Fruit fly (Drosophila melanogaster) whole organism, embryonic: Measurements from ENCODE around the gene CG1572.

Source experiments
- Adf1 ChIP-seq: fragments of 200-800 bp; sonication (Bioruptor generic); IDR thresholded peaks from 2 replicates; pipeline ENCODE4 v1.3.6; 2022; ENCODE audit warnings: missing biosample characterization, missing genetic modification characterization
- Atf-2 ChIP-seq: fragments of 200-800 bp; sonication (Bioruptor generic); optimal IDR thresholded peaks from 2 replicates; lab custom pipeline; 2016; ENCODE audit warnings: missing biosample characterization, missing genetic modification characterization
- Bteb2 ChIP-seq: fragments of 200-800 bp; sonication (Bioruptor generic); optimal IDR thresholded peaks from 2 replicates; lab custom pipeline; 2016; ENCODE audit warnings: missing biosample characterization, missing genetic modification characterization
- CG10366 ChIP-seq: fragments of 200-800 bp; sonication (Bioruptor generic); IDR thresholded peaks from 2 replicates; pipeline ENCODE4 v1.3.6; 2022; ENCODE audit warnings: missing biosample characterization, missing genetic modification characterization
- CG10654 ChIP-seq: fragments of 200-800 bp; sonication (Bioruptor generic); optimal IDR thresholded peaks from 2 replicates; lab custom pipeline; 2016; ENCODE audit warnings: missing biosample characterization, missing genetic modification characterization
- CG11695 ChIP-seq: fragments of 200-800 bp; sonication (Bioruptor generic); IDR thresholded peaks from 3 replicates; pipeline ENCODE4 v1.3.6; 2022; ENCODE audit warnings: missing biosample characterization, missing genetic modification characterization
- CG12236 ChIP-seq: fragments of 200-800 bp; sonication (Bioruptor generic); optimal IDR thresholded peaks from 2 replicates; lab custom pipeline; 2016; ENCODE audit warnings: missing biosample characterization, missing genetic modification characterization
- CG13296 ChIP-seq: fragments of 200-800 bp; sonication (Bioruptor generic); optimal IDR thresholded peaks from 3 replicates; lab custom pipeline; 2018; ENCODE audit warnings: missing biosample characterization, mild to moderate bottlenecking, missing genetic modification characterization
- CG14014 ChIP-seq: fragments of 200-800 bp; sonication (Bioruptor generic); IDR thresholded peaks from 2 replicates; pipeline ENCODE4 v1.3.6; 2022; ENCODE audit warnings: missing biosample characterization, missing genetic modification characterization
- CG14965 ChIP-seq: fragments of 200-800 bp; sonication (Bioruptor generic); optimal IDR thresholded peaks from 2 replicates; lab custom pipeline; 2016; ENCODE audit warnings: missing biosample characterization, missing genetic modification characterization, borderline replicate concordance
- CG15269 ChIP-seq: fragments of 200-800 bp; sonication (Bioruptor generic); optimal IDR thresholded peaks from 2 replicates; lab custom pipeline; 2018; ENCODE audit warnings: missing biosample characterization, mild to moderate bottlenecking, missing genetic modification characterization, moderate library complexity
- CG15514 ChIP-seq: fragments of 200-800 bp; sonication (Bioruptor generic); optimal IDR thresholded peaks from 3 replicates; lab custom pipeline; 2017; ENCODE audit warnings: missing biosample characterization, missing genetic modification characterization, mild to moderate bottlenecking, moderate library complexity, missing genetic modification reagents
- CG16863 ChIP-seq: fragments of 200-800 bp; sonication (Bioruptor generic); optimal IDR thresholded peaks from 3 replicates; lab custom pipeline; 2016; ENCODE audit warnings: missing biosample characterization, missing genetic modification characterization
- CG18011 ChIP-seq: fragments of 200-800 bp; sonication (Bioruptor generic); optimal IDR thresholded peaks from 2 replicates; lab custom pipeline; 2017; ENCODE audit warnings: missing biosample characterization, missing genetic modification characterization, mild to moderate bottlenecking, moderate library complexity, missing genotype
- CG1832 ChIP-seq: fragments of 200-800 bp; sonication (Bioruptor generic); optimal IDR thresholded peaks from 2 replicates; lab custom pipeline; 2017; ENCODE audit warnings: missing biosample characterization, mild to moderate bottlenecking, missing genetic modification characterization, inconsistent platforms
- CG33557 ChIP-seq: fragments of 200-800 bp; sonication (Bioruptor generic); optimal IDR thresholded peaks from 2 replicates; lab custom pipeline; 2019; ENCODE audit warnings: missing biosample characterization, mild to moderate bottlenecking, missing genetic modification characterization, moderate library complexity
- CG34224 ChIP-seq: fragments of 200-800 bp; sonication (Bioruptor generic); IDR thresholded peaks from 3 replicates; pipeline ENCODE4 v1.3.6; 2022; ENCODE audit warnings: missing biosample characterization, missing genetic modification characterization; ENCODE audit not compliant: partially characterized antibody
- CG34422 ChIP-seq: fragments of 200-800 bp; sonication (Bioruptor generic); IDR thresholded peaks from 3 replicates; pipeline ENCODE4 v1.3.6; 2022; ENCODE audit warnings: missing biosample characterization, missing genetic modification characterization
- CG3726 ChIP-seq: fragments of 200-800 bp; sonication (Bioruptor generic); IDR thresholded peaks from 3 replicates; pipeline ENCODE4, ENCODE4 v1.3.6; 2022; ENCODE audit warnings: missing biosample characterization, missing genetic modification characterization
- CG42726 ChIP-seq: fragments of 200-800 bp; sonication (Bioruptor generic); IDR thresholded peaks from 2 replicates; pipeline ENCODE4 v1.3.6; 2022; ENCODE audit warnings: missing biosample characterization, missing genetic modification characterization; ENCODE audit not compliant: partially characterized antibody
- CG4730 ChIP-seq: fragments of 200-800 bp; sonication (Bioruptor generic); IDR thresholded peaks from 2 replicates; pipeline ENCODE4 v1.3.6; 2022; ENCODE audit warnings: missing biosample characterization, missing genetic modification characterization
- CG5180 ChIP-seq: fragments of 200-800 bp; sonication (Bioruptor generic); optimal IDR thresholded peaks from 3 replicates; lab custom pipeline; 2017; ENCODE audit warnings: missing biosample characterization, missing genetic modification characterization, mild to moderate bottlenecking, moderate library complexity, missing genetic modification reagents
- CG7786 ChIP-seq: fragments of 200-800 bp; sonication (Bioruptor generic); optimal IDR thresholded peaks from 2 replicates; lab custom pipeline; 2016; ENCODE audit warnings: missing biosample characterization, missing genetic modification characterization
- CG8290 ChIP-seq, 3 experiments: fragments of 200-800 bp; sonication (Bioruptor generic); optimal IDR thresholded peaks; 2 replicates each; lab custom pipeline; 2016 to 2019; ENCODE audit warnings: missing biosample characterization in 3 of 3, missing genetic modification characterization in 3 of 3, mild to moderate bottlenecking in 2 of 3, moderate library complexity in 1 of 3
- CG8944 ChIP-seq: fragments of 200-800 bp; sonication (Bioruptor generic); optimal IDR thresholded peaks from 3 replicates; lab custom pipeline; 2016; ENCODE audit warnings: missing biosample characterization, missing genetic modification characterization
- CrebB ChIP-seq: fragments of 200-800 bp; sonication (Bioruptor generic); optimal IDR thresholded peaks from 3 replicates; lab custom pipeline; 2018; ENCODE audit warnings: missing biosample characterization, mild to moderate bottlenecking, missing genetic modification characterization
- D ChIP-seq, 2 experiments: fragments of 200-800 bp in 1 of 2; fragments of >200 bp in 1 of 2; sonication (Bioruptor generic) in 1 of 2; optimal IDR thresholded peaks; 2 replicates in 1 of 2; 3 replicates in 1 of 2; lab custom pipeline; 2017; ENCODE audit warnings: mild to moderate bottlenecking in 1 of 2, missing biosample characterization in 1 of 2, missing genetic modification characterization in 1 of 2, missing genetic modification reagents in 1 of 2
- ERR ChIP-seq: fragments of 200-800 bp; sonication (Bioruptor generic); optimal IDR thresholded peaks from 2 replicates; lab custom pipeline; 2016; ENCODE audit warnings: missing biosample characterization, missing genetic modification characterization
- HLH4C ChIP-seq: fragments of 200-800 bp; sonication (Bioruptor generic); IDR thresholded peaks from 3 replicates; pipeline ENCODE4 v1.3.6; 2022; ENCODE audit warnings: missing biosample characterization, missing genetic modification characterization; ENCODE audit not compliant: partially characterized antibody
- Hr78 ChIP-seq, 2 experiments: fragments of 200-800 bp in 1 of 2; fragments of >200 bp in 1 of 2; sonication (Bioruptor generic) in 1 of 2; optimal IDR thresholded peaks; 2 replicates each; lab custom pipeline; 2017 to 2019; ENCODE audit warnings: missing biosample characterization in 2 of 2, missing genetic modification characterization in 2 of 2, mild to moderate bottlenecking in 1 of 2, moderate library complexity in 1 of 2
- Kr ChIP-seq: fragments of 200-800 bp; sonication (Bioruptor generic); optimal IDR thresholded peaks from 2 replicates; lab custom pipeline; 2017; ENCODE audit warnings: missing biosample characterization, mild to moderate bottlenecking, missing genetic modification characterization
- Rfx ChIP-seq: fragments of 200-800 bp; sonication (Bioruptor generic); IDR thresholded peaks from 2 replicates; pipeline ENCODE4 v1.3.6; 2022; ENCODE audit warnings: missing biosample characterization, missing genetic modification characterization
- Side ChIP-seq: fragments of 200-800 bp; sonication (Bioruptor generic); optimal IDR thresholded peaks from 2 replicates; lab custom pipeline; 2016; ENCODE audit warnings: missing biosample characterization, missing genetic modification characterization
- Vsx1 ChIP-seq: fragments of 200-800 bp; sonication (Bioruptor generic); optimal IDR thresholded peaks from 2 replicates; lab custom pipeline; 2017; ENCODE audit warnings: missing biosample characterization, mild to moderate bottlenecking, missing genetic modification characterization, missing genetic modification reagents
- bcd ChIP-seq: fragments of 200-800 bp; sonication (Bioruptor generic); optimal IDR thresholded peaks from 2 replicates; lab custom pipeline; 2017; ENCODE audit warnings: missing biosample characterization, mild to moderate bottlenecking, missing genetic modification characterization
- chm ChIP-seq: fragments of 200-800 bp; sonication (Bioruptor generic); IDR thresholded peaks from 2 replicates; pipeline ENCODE4 v1.3.6; 2022; ENCODE audit warnings: missing biosample characterization, missing genetic modification characterization
- corto ChIP-seq: fragments of 200-800 bp; sonication (Bioruptor generic); optimal IDR thresholded peaks from 2 replicates; lab custom pipeline; 2016; ENCODE audit warnings: missing biosample characterization, mild to moderate bottlenecking, missing genetic modification characterization, moderate library complexity
- emc ChIP-seq: fragments of 200-800 bp; sonication (Bioruptor generic); optimal IDR thresholded peaks from 2 replicates; lab custom pipeline; 2016; ENCODE audit warnings: missing biosample characterization, missing genetic modification characterization
- fu2 ChIP-seq: fragments of 200-800 bp; sonication (Bioruptor generic); optimal IDR thresholded peaks from 2 replicates; lab custom pipeline; 2016; ENCODE audit warnings: missing biosample characterization, missing genetic modification characterization
- grau ChIP-seq: fragments of 200-800 bp; optimal IDR thresholded peaks from 3 replicates; lab custom pipeline; 2019; ENCODE audit warnings: missing biosample characterization, mild to moderate bottlenecking, missing genetic modification characterization, moderate library complexity
- gsb-n ChIP-seq: fragments of 200-800 bp; sonication (Bioruptor generic); optimal IDR thresholded peaks from 3 replicates; lab custom pipeline; 2018; ENCODE audit warnings: missing biosample characterization, mild to moderate bottlenecking, missing genetic modification characterization
- ind ChIP-seq: fragments of 200-800 bp; sonication (Bioruptor generic); optimal IDR thresholded peaks from 3 replicates; lab custom pipeline; 2016; ENCODE audit warnings: missing biosample characterization, missing genetic modification characterization
- lab ChIP-seq: fragments of 200-800 bp; sonication (Bioruptor generic); optimal IDR thresholded peaks from 3 replicates; lab custom pipeline; 2017; ENCODE audit warnings: missing biosample characterization, missing genetic modification characterization, mild to moderate bottlenecking, moderate library complexity, missing genetic modification reagents
- lmd ChIP-seq: fragments of 200-800 bp; sonication (Bioruptor generic); IDR thresholded peaks from 2 replicates; pipeline ENCODE4 v1.3.6; 2022; ENCODE audit warnings: missing biosample characterization, missing genetic modification characterization
- mam ChIP-seq: fragments of 200-800 bp; sonication (Bioruptor generic); optimal IDR thresholded peaks from 3 replicates; lab custom pipeline; 2016; ENCODE audit warnings: missing biosample characterization, missing genetic modification characterization
- repo ChIP-seq: fragments of 200-800 bp; sonication (Bioruptor generic); optimal IDR thresholded peaks from 2 replicates; lab custom pipeline; 2016; ENCODE audit warnings: missing biosample characterization, missing genetic modification characterization
- sim ChIP-seq: fragments of 200-800 bp; sonication (Bioruptor generic); IDR thresholded peaks from 2 replicates; pipeline ENCODE4 v1.3.6; 2022; ENCODE audit warnings: missing biosample characterization, missing genetic modification characterization
- tap ChIP-seq: fragments of 200-800 bp; optimal IDR thresholded peaks from 3 replicates; lab custom pipeline; 2019; ENCODE audit warnings: missing biosample characterization, mild to moderate bottlenecking, missing genetic modification characterization, moderate library complexity

CG1572 gene

dm6 chrX:11528026-11528702 lies 30.3 kb downstream of the CG1572 start (continued):
- TF ChIP-seq chm (peak; percentile 92), CG8944 (GFP tag; lab: Kevin White, UChicago) (peak; percentile 25), emc (GFP tag; lab: Kevin White, UChicago) (no peak), CG8290 (GFP tag; optimal IDR thresholded peaks at IDR 0.05; lab: Kevin White, UChicago) (peak; percentile 50), CG8290 (tag; optimal IDR thresholded peaks at IDR 0.05; lab: Kevin White, UChicago) (peak in 1 of 2 experiments; percentile 12), repo (GFP tag; lab: Kevin White, UChicago) (no peak), CG10366 (GFP tag; lab: Robert Waterston, UW) (peak; percentile 54), CG7786 (GFP tag; lab: Kevin White, UChicago) (no peak), CG13296 (GFP tag; lab: Kevin White, UChicago) (peak; percentile 19), Rfx (GFP tag; lab: Robert Waterston, UW) (no peak), lab (GFP tag; lab: Kevin White, UChicago) (peak; percentile 61), Bteb2 (no peak), CG1832 (GFP tag; lab: Kevin White, UChicago) (no peak), CG14965 (GFP tag; lab: Kevin White, UChicago) (no peak), HLH4C (GFP tag; lab: Robert Waterston, UW) (no peak), CG42726 (GFP tag; lab: Robert Waterston, UW) (no peak), CG33557 (GFP tag; lab: Kevin White, UChicago) (peak; percentile 92), grau (tag; lab: Kevin White, UChicago) (peak; percentile 82), CG14014 (GFP tag; lab: Robert Waterston, UW) (no peak), Side (no peak), Atf-2 (GFP tag; lab: Kevin White, UChicago) (peak; percentile 13), corto (GFP tag; lab: Kevin White, UChicago) (no peak), fu2 (GFP tag; lab: Kevin White, UChicago) (no peak), tap (tag; lab: Kevin White, UChicago) (peak; percentile 78), ERR (GFP tag; lab: Kevin White, UChicago) (no peak), CG4730 (peak; percentile 60), D (optimal IDR thresholded peaks at IDR 0.05; lab: Kevin White, UChicago) (no peak), D (GFP tag; optimal IDR thresholded peaks at IDR 0.05; lab: Kevin White, UChicago) (peak; percentile 90), mam (peak; percentile 1), CG5180 (GFP tag; lab: Kevin White, UChicago) (peak; percentile 60), gsb-n (tag; lab: Kevin White, UChicago) (peak; percentile 89), CG34422 (no peak; the same call in 2 of the 3 replicates), CG3726 (GFP tag; lab: Robert Waterston, UW) (peak; percentile 77; the same call in 2 of the 3 replicates), CrebB (tag; lab: Kevin White, UChicago) (peak; percentile 54), ind (peak; percentile 56), CG10654 (GFP tag; lab: Kevin White, UChicago) (peak; percentile 57), bcd (GFP tag; lab: Kevin White, UChicago) (peak; percentile 69), CG12236 (GFP tag; lab: Kevin White, UChicago) (peak; percentile 36), CG11695 (GFP tag; lab: Robert Waterston, UW) (peak; percentile 88), CG15269 (tag; lab: Kevin White, UChicago) (peak; percentile 66), CG15514 (no peak), Vsx1 (GFP tag; lab: Kevin White, UChicago) (no peak), Hr78 (GFP tag; optimal IDR thresholded peaks at IDR 0.05; lab: Kevin White, UChicago) (peak in 1 of 2 experiments; percentile 60), CG16863 (peak; percentile 51), sim (GFP tag; lab: Robert Waterston, UW) (peak; percentile 75), Adf1 (GFP tag; lab: Robert Waterston, UW) (no peak), Kr (GFP tag; lab: Kevin White, UChicago) (peak; percentile 48), CG18011 (GFP tag; lab: Kevin White, UChicago) (peak; percentile 6), CG34224 (GFP tag; lab: Robert Waterston, UW) (no peak), lmd (GFP tag; lab: Robert Waterston, UW) (peak; percentile 70)
